Fruit fly (Drosophila melanogaster) whole organism, embryonic: ENCODE results near the gene neb.

Experiments used
- Aef1 ChIP-seq: fragments of 200-800 bp; sonication (Bioruptor generic); IDR thresholded peaks from 3 replicates; pipeline ENCODE4 v1.3.6; 2022; ENCODE audit warnings: missing biosample characterization, missing genetic modification characterization
- B-H2 ChIP-seq: fragments of 200-800 bp; sonication (Bioruptor generic); optimal IDR thresholded peaks from 2 replicates; lab custom pipeline; 2018; ENCODE audit warnings: missing biosample characterization, mild to moderate bottlenecking, missing genetic modification characterization
- CG11560 ChIP-seq: fragments of 200-800 bp; sonication (Bioruptor generic); IDR thresholded peaks from 3 replicates; pipeline ENCODE4 v1.3.6; 2022; ENCODE audit warnings: missing biosample characterization, missing genetic modification characterization
- CG12155 ChIP-seq: fragments of 200-800 bp; sonication (Bioruptor generic); optimal IDR thresholded peaks from 3 replicates; lab custom pipeline; 2016; ENCODE audit warnings: missing biosample characterization, missing genetic modification characterization
- CG13123 ChIP-seq: fragments of 200-800 bp; sonication (Bioruptor generic); optimal IDR thresholded peaks from 2 replicates; lab custom pipeline; 2016; ENCODE audit warnings: missing biosample characterization, missing genetic modification characterization
- CG14441 ChIP-seq: fragments of 200-800 bp; sonication (Bioruptor generic); IDR thresholded peaks from 2 replicates; pipeline ENCODE4 v1.3.6; 2022; ENCODE audit warnings: missing biosample characterization, missing genetic modification characterization
- CG14710 ChIP-seq: fragments of 200-800 bp; sonication (Bioruptor generic); optimal IDR thresholded peaks from 3 replicates; lab custom pipeline; 2019; ENCODE audit warnings: missing biosample characterization, mild to moderate bottlenecking, missing genetic modification characterization, moderate library complexity
- CG14860 ChIP-seq: fragments of 200-800 bp; sonication (Bioruptor generic); IDR thresholded peaks from 3 replicates; pipeline ENCODE4 v1.3.6; 2022; ENCODE audit warnings: missing biosample characterization, missing genetic modification characterization; ENCODE audit not compliant: partially characterized antibody
- CG16815 ChIP-seq: fragments of 200-800 bp; sonication (Bioruptor generic); optimal IDR thresholded peaks from 3 replicates; lab custom pipeline; 2017; ENCODE audit warnings: missing biosample characterization, mild to moderate bottlenecking, missing genetic modification characterization
- CG17359 ChIP-seq: fragments of 200-800 bp; sonication (Bioruptor generic); optimal IDR thresholded peaks from 3 replicates; lab custom pipeline; 2018; ENCODE audit warnings: missing biosample characterization, mild to moderate bottlenecking, missing genetic modification characterization, moderate library complexity
- CG17385 ChIP-seq: fragments of 200-800 bp; sonication (Bioruptor generic); optimal IDR thresholded peaks from 3 replicates; lab custom pipeline; 2018; ENCODE audit warnings: missing biosample characterization, mild to moderate bottlenecking, missing genetic modification characterization
- CG17568 ChIP-seq: fragments of 200-800 bp; sonication (Bioruptor generic); optimal IDR thresholded peaks from 2 replicates; lab custom pipeline; 2018; ENCODE audit warnings: missing biosample characterization, mild to moderate bottlenecking, missing genetic modification characterization, moderate library complexity
- CG1792 ChIP-seq: fragments of 200-800 bp; sonication (Bioruptor generic); optimal IDR thresholded peaks from 2 replicates; lab custom pipeline; 2016; ENCODE audit warnings: missing biosample characterization, missing genetic modification characterization
- CG18476 ChIP-seq: fragments of 200-800 bp; sonication (Bioruptor generic); optimal IDR thresholded peaks from 2 replicates; lab custom pipeline; 2016; ENCODE audit warnings: missing biosample characterization, mild to moderate bottlenecking, missing genetic modification characterization
- CG18619 ChIP-seq: fragments of 200-800 bp; sonication (Bioruptor generic); optimal IDR thresholded peaks from 3 replicates; lab custom pipeline; 2017; ENCODE audit warnings: missing biosample characterization, mild to moderate bottlenecking, missing genetic modification characterization
- CG2116 ChIP-seq: fragments of 200-800 bp; sonication (Bioruptor generic); optimal IDR thresholded peaks from 3 replicates; lab custom pipeline; 2018; ENCODE audit warnings: missing biosample characterization, mild to moderate bottlenecking, missing genetic modification characterization
- CG32532 ChIP-seq: fragments of 200-800 bp; sonication (Bioruptor generic); IDR thresholded peaks from 2 replicates; pipeline ENCODE4 v1.3.6; 2022; ENCODE audit warnings: missing biosample characterization, missing genetic modification characterization
- CG42726 ChIP-seq: fragments of 200-800 bp; sonication (Bioruptor generic); IDR thresholded peaks from 2 replicates; pipeline ENCODE4 v1.3.6; 2022; ENCODE audit warnings: missing biosample characterization, missing genetic modification characterization; ENCODE audit not compliant: partially characterized antibody
- CG4617 ChIP-seq: fragments of 200-800 bp; sonication (Bioruptor generic); optimal IDR thresholded peaks from 3 replicates; lab custom pipeline; 2016; ENCODE audit warnings: missing biosample characterization, missing genetic modification characterization, borderline replicate concordance
- CG6175 ChIP-seq: fragments of 200-800 bp; sonication (Bioruptor generic); IDR thresholded peaks from 3 replicates; pipeline ENCODE4 v1.3.6; 2022; ENCODE audit warnings: missing biosample characterization, missing genetic modification characterization
- CG6254 ChIP-seq: fragments of 200-800 bp; sonication (Bioruptor generic); optimal IDR thresholded peaks from 3 replicates; lab custom pipeline; 2017; ENCODE audit warnings: mild to moderate bottlenecking, missing biosample characterization, missing genetic modification reagents, missing genetic modification characterization
- CG7556 ChIP-seq: fragments of 200-800 bp; sonication (Bioruptor generic); optimal IDR thresholded peaks from 2 replicates; lab custom pipeline; 2017; ENCODE audit warnings: missing biosample characterization, mild to moderate bottlenecking, missing genetic modification characterization
- CrebB ChIP-seq: fragments of 200-800 bp; sonication (Bioruptor generic); optimal IDR thresholded peaks from 3 replicates; lab custom pipeline; 2018; ENCODE audit warnings: missing biosample characterization, mild to moderate bottlenecking, missing genetic modification characterization
- Dbx ChIP-seq: fragments of 200-800 bp; sonication (Bioruptor generic); IDR thresholded peaks from 3 replicates; pipeline ENCODE4 v1.3.6; 2022; ENCODE audit warnings: missing biosample characterization, missing genetic modification characterization
- Dfd ChIP-seq, 2 experiments: fragments of >200 bp; optimal IDR thresholded peaks; 2 replicates each; lab custom pipeline; 2017; ENCODE audit warnings: missing biosample characterization in 2 of 2, missing genetic modification characterization in 2 of 2
- Fer3 ChIP-seq: fragments of 200-800 bp; sonication (Bioruptor generic); optimal IDR thresholded peaks from 2 replicates; lab custom pipeline; 2018; ENCODE audit warnings: missing biosample characterization, mild to moderate bottlenecking, missing genetic modification characterization, moderate library complexity
- HLH4C ChIP-seq: fragments of 200-800 bp; sonication (Bioruptor generic); IDR thresholded peaks from 3 replicates; pipeline ENCODE4 v1.3.6; 2022; ENCODE audit warnings: missing biosample characterization, missing genetic modification characterization; ENCODE audit not compliant: partially characterized antibody
- Hsf ChIP-seq: fragments of 200-800 bp; sonication (Bioruptor generic); optimal IDR thresholded peaks from 3 replicates; lab custom pipeline; 2016; ENCODE audit warnings: missing biosample characterization, missing genetic modification characterization
- Meics ChIP-seq: fragments of 200-800 bp; sonication (Bioruptor generic); optimal IDR thresholded peaks from 2 replicates; lab custom pipeline; 2017; ENCODE audit warnings: missing biosample characterization, mild to moderate bottlenecking, missing genetic modification characterization
- NC2α ChIP-seq: fragments of 200-800 bp; sonication (Bioruptor generic); optimal IDR thresholded peaks from 2 replicates; lab custom pipeline; 2016; ENCODE audit warnings: missing biosample characterization, missing genetic modification characterization
- Poxn ChIP-seq: fragments of 200-800 bp; sonication (Bioruptor generic); IDR thresholded peaks from 2 replicates; pipeline ENCODE4 v1.3.6; 2022; ENCODE audit warnings: missing biosample characterization, missing genetic modification characterization
- Vsx1 ChIP-seq: fragments of 200-800 bp; sonication (Bioruptor generic); optimal IDR thresholded peaks from 2 replicates; lab custom pipeline; 2017; ENCODE audit warnings: missing biosample characterization, mild to moderate bottlenecking, missing genetic modification characterization, missing genetic modification reagents
- dmrt11E ChIP-seq: fragments of 200-800 bp; sonication (Bioruptor generic); optimal IDR thresholded peaks from 3 replicates; lab custom pipeline; 2018; ENCODE audit warnings: missing biosample characterization, mild to moderate bottlenecking, missing genetic modification characterization, moderate library complexity
- exex ChIP-seq: fragments of 200-800 bp; sonication (Bioruptor generic); optimal IDR thresholded peaks from 4 replicates; lab custom pipeline; 2018; ENCODE audit warnings: missing biosample characterization, mild to moderate bottlenecking, missing genetic modification characterization, moderate library complexity
- eyg ChIP-seq: fragments of 200-800 bp; sonication (Bioruptor generic); optimal IDR thresholded peaks from 3 replicates; lab custom pipeline; 2016; ENCODE audit warnings: missing biosample characterization, missing genetic modification characterization
- gfzf ChIP-seq: fragments of 200-800 bp; sonication (Bioruptor generic); optimal IDR thresholded peaks from 2 replicates; lab custom pipeline; 2016; ENCODE audit warnings: missing biosample characterization, mild to moderate bottlenecking, missing genetic modification characterization, moderate library complexity
- grn ChIP-seq: fragments of 200-800 bp; sonication (Bioruptor generic); optimal IDR thresholded peaks from 3 replicates; lab custom pipeline; 2017; ENCODE audit warnings: missing biosample characterization, missing genetic modification characterization
- jing ChIP-seq: fragments of 200-800 bp; sonication (Bioruptor generic); optimal IDR thresholded peaks from 2 replicates; lab custom pipeline; 2018; ENCODE audit warnings: missing biosample characterization, mild to moderate bottlenecking, missing genetic modification characterization
- mam ChIP-seq: fragments of 200-800 bp; sonication (Bioruptor generic); optimal IDR thresholded peaks from 3 replicates; lab custom pipeline; 2016; ENCODE audit warnings: missing biosample characterization, missing genetic modification characterization
- mirr ChIP-seq: fragments of 200-800 bp; sonication (Bioruptor generic); optimal IDR thresholded peaks from 3 replicates; lab custom pipeline; 2018; ENCODE audit warnings: missing biosample characterization, mild to moderate bottlenecking, missing genetic modification characterization
- odd ChIP-seq: fragments of 200-800 bp; sonication (Bioruptor generic); optimal IDR thresholded peaks from 2 replicates; lab custom pipeline; 2017; ENCODE audit warnings: missing biosample characterization, mild to moderate bottlenecking, missing genetic modification characterization
- peb ChIP-seq: fragments of 200-800 bp; sonication (Bioruptor generic); IDR thresholded peaks from 2 replicates; pipeline ENCODE4 v1.3.6; 2022; ENCODE audit warnings: missing biosample characterization, missing genetic modification characterization
- psq ChIP-seq: fragments of 200-800 bp; sonication (Bioruptor generic); optimal IDR thresholded peaks from 2 replicates; lab custom pipeline; 2017; ENCODE audit warnings: missing biosample characterization, missing genetic modification characterization
- rib ChIP-seq: fragments of 200-800 bp; sonication (Bioruptor generic); IDR thresholded peaks from 2 replicates; pipeline ENCODE4 v1.3.6; 2022; ENCODE audit warnings: missing biosample characterization, missing genetic modification characterization
- row ChIP-seq: fragments of 200-800 bp; sonication (Bioruptor generic); IDR thresholded peaks from 3 replicates; pipeline ENCODE4 v1.3.6; 2022; ENCODE audit warnings: missing biosample characterization, missing genetic modification characterization
- sim ChIP-seq: fragments of 200-800 bp; sonication (Bioruptor generic); IDR thresholded peaks from 2 replicates; pipeline ENCODE4 v1.3.6; 2022; ENCODE audit warnings: missing biosample characterization, missing genetic modification characterization
- sisA ChIP-seq: fragments of 200-800 bp; sonication (Bioruptor generic); IDR thresholded peaks from 2 replicates; pipeline ENCODE4 v1.3.6; 2022; ENCODE audit warnings: missing biosample characterization, missing genetic modification characterization
- tll ChIP-seq, 2 experiments: fragments of 200-800 bp in 1 of 2; fragments of >200 bp in 1 of 2; sonication (Bioruptor generic) in 1 of 2; optimal IDR thresholded peaks; 2 replicates each; lab custom pipeline; 2017 to 2019; ENCODE audit warnings: missing biosample characterization in 2 of 2, missing genetic modification characterization in 2 of 2, mild to moderate bottlenecking in 1 of 2, moderate library complexity in 1 of 2
- trh ChIP-seq: fragments of 200-800 bp; sonication (Bioruptor generic); optimal IDR thresholded peaks from 2 replicates; lab custom pipeline; 2016; ENCODE audit warnings: missing biosample characterization, missing genetic modification characterization
- wdn ChIP-seq: fragments of 200-800 bp; sonication (Bioruptor generic); IDR thresholded peaks from 2 replicates; pipeline ENCODE4 v1.3.6; 2022; ENCODE audit warnings: missing biosample characterization, missing genetic modification characterization
- zfh2 ChIP-seq: fragments of 200-800 bp; sonication (Bioruptor generic); optimal IDR thresholded peaks from 2 replicates; lab custom pipeline; 2016; ENCODE audit warnings: missing biosample characterization, missing genetic modification characterization

Gene neb

DNA sequence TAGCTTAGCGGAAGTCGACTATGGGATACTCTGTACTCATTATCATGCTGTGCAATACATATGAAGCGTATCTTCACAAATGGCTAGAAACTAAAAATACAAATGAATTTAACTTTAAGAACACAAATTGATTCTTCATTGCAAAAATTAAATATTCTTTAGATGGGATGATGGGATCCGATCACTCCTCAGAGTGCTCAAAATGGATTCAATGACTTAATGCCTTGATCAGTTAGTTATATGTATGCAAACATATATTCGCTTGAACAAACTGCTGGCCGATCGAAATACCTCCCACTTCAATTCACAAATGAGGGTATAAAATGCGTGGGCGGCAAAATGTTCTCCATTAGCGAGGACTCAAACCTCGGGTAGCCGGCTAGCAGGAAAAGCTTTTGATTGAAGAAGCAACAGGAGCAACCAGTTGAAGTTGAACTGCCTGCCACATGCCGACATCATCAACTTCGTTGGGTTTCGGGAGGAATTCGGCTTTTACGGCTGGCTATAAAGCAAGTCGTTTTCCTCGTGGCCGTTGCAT is 48.1 kb upstream of the neb start, which contains the start of gene sNPF (continued):
- TF ChIP-seq CG14441: no peak
- no peak for TF ChIP-seq Dfd (GFP tag; optimal IDR thresholded peaks at IDR 0.05; lab: Kevin White, UChicago)
- TF ChIP-seq CG32532 (GFP tag; lab: Robert Waterston, UW): no peak
- TF ChIP-seq Dbx (GFP tag; lab: Robert Waterston, UW): no peak
- TF ChIP-seq CG17568 (GFP tag; lab: Kevin White, UChicago): no peak
- peak; percentile 46 for TF ChIP-seq CG12155 (GFP tag; lab: Kevin White, UChicago)
- TF ChIP-seq rib: no peak
- no peak for TF ChIP-seq CG14860
- no peak for TF ChIP-seq CG6175 (GFP tag; lab: Robert Waterston, UW)
- no peak for TF ChIP-seq CG2116 (GFP tag; lab: Kevin White, UChicago)
- TF ChIP-seq CG7556 (GFP tag; lab: Kevin White, UChicago): peak; percentile 85
- TF ChIP-seq CG4617 (GFP tag; lab: Kevin White, UChicago): no peak
- no peak for TF ChIP-seq sisA (GFP tag; lab: Robert Waterston, UW)
- TF ChIP-seq CG11560: 0 out of 3 replicates have a peak, but pooled peaks have one; percentile 36
- no peak for TF ChIP-seq Aef1 (GFP tag; lab: Robert Waterston, UW)
- TF ChIP-seq CrebB: peak; percentile 7
- peak; percentile 65 for TF ChIP-seq mam
- no peak for TF ChIP-seq dmrt11E
- peak; percentile 7 for TF ChIP-seq Fer3 (tag; lab: Kevin White, UChicago)
- peak; percentile 1 for TF ChIP-seq odd (GFP tag; lab: Kevin White, UChicago)
- peak; percentile 66 for TF ChIP-seq CG18619 (GFP tag; lab: Kevin White, UChicago)
- peak; percentile 12 for TF ChIP-seq Vsx1 (GFP tag; lab: Kevin White, UChicago)
- TF ChIP-seq peb (GFP tag; lab: Robert Waterston, UW): no peak
- no peak for TF ChIP-seq CG1792 (GFP tag; lab: Kevin White, UChicago)
- peak; percentile 58 for TF ChIP-seq zfh2 (GFP tag; lab: Kevin White, UChicago)
- TF ChIP-seq gfzf (GFP tag; lab: Kevin White, UChicago): no peak
- TF ChIP-seq NC2α: no peak
- TF ChIP-seq CG18476 (GFP tag; lab: Kevin White, UChicago): peak; percentile 28
- TF ChIP-seq grn (GFP tag; lab: Kevin White, UChicago): no peak
- no peak for TF ChIP-seq jing (GFP tag; lab: Kevin White, UChicago)
- TF ChIP-seq Poxn (GFP tag; lab: Robert Waterston, UW): no peak
- TF ChIP-seq trh (GFP tag; lab: Kevin White, UChicago): no peak
- TF ChIP-seq sim (GFP tag; lab: Robert Waterston, UW): no peak
- TF ChIP-seq CG17385: peak; percentile 62
- no peak for TF ChIP-seq tll (GFP tag; optimal IDR thresholded peaks at IDR 0.05; lab: Kevin White, UChicago)
- peak; percentile 67 for TF ChIP-seq Meics
- TF ChIP-seq row (GFP tag; lab: Robert Waterston, UW): peak; percentile 72; the same call in 2 of the 3 replicates
- no peak for TF ChIP-seq mirr (GFP tag; lab: Kevin White, UChicago)
- TF ChIP-seq Hsf (GFP tag; lab: Kevin White, UChicago): peak; percentile 68
- no peak for TF ChIP-seq CG42726 (GFP tag; lab: Robert Waterston, UW)
- TF ChIP-seq eyg (GFP tag; lab: Kevin White, UChicago): peak; percentile 41
- no peak for TF ChIP-seq wdn
- TF ChIP-seq HLH4C (GFP tag; lab: Robert Waterston, UW): no peak
- no peak for TF ChIP-seq CG13123 (GFP tag; lab: Kevin White, UChicago)
- peak; percentile 8 for TF ChIP-seq B-H2 (GFP tag; lab: Kevin White, UChicago)
- no peak for TF ChIP-seq CG14710 (tag; lab: Kevin White, UChicago)
- no peak for TF ChIP-seq CG6254 (GFP tag; lab: Kevin White, UChicago)
- peak; percentile 52 for TF ChIP-seq CG16815 (GFP tag; lab: Kevin White, UChicago)
- TF ChIP-seq CG17359: no peak
- no peak for TF ChIP-seq psq (GFP tag; lab: Kevin White, UChicago)
- no peak for TF ChIP-seq exex (tag; lab: Kevin White, UChicago)
